Fruit fly (Drosophila melanogaster) whole organism, adult: ENCODE data around the gene CG34331.

Experiments used
- CG12768 ChIP-seq: fragments of 200-800 bp; sonication (Bioruptor generic); optimal IDR thresholded peaks from 2 replicates; lab custom pipeline; 2017; ENCODE audit warnings: missing biosample characterization, missing genetic modification characterization, mild to moderate bottlenecking, moderate library complexity, missing genetic modification reagents
- CG1620 ChIP-seq: fragments of 200-800 bp; sonication (Bioruptor generic); optimal IDR thresholded peaks from 2 replicates; lab custom pipeline; 2016; ENCODE audit warnings: missing biosample characterization, missing genetic modification characterization
- CG33017 ChIP-seq: fragments of 200-800 bp; sonication (Bioruptor generic); optimal IDR thresholded peaks from 2 replicates; lab custom pipeline; 2018; ENCODE audit warnings: missing biosample characterization, mild to moderate bottlenecking, missing genetic modification characterization, moderate library complexity
- CG5204 ChIP-seq: fragments of 200-800 bp; sonication (Bioruptor generic); optimal IDR thresholded peaks from 2 replicates; lab custom pipeline; 2016; ENCODE audit warnings: missing biosample characterization, missing genetic modification characterization
- CG7045 ChIP-seq: fragments of 200-800 bp; sonication (Bioruptor generic); optimal IDR thresholded peaks from 2 replicates; lab custom pipeline; 2017; ENCODE audit warnings: missing biosample characterization, mild to moderate bottlenecking, missing genetic modification characterization
- CG7101 ChIP-seq: fragments of 200-800 bp; sonication (Bioruptor generic); optimal IDR thresholded peaks from 2 replicates; lab custom pipeline; 2018; ENCODE audit warnings: missing biosample characterization, mild to moderate bottlenecking, missing genetic modification characterization, moderate library complexity
- Clk ChIP-seq: fragments of 200-800 bp; sonication (Bioruptor generic); optimal IDR thresholded peaks from 2 replicates; lab custom pipeline; 2017; ENCODE audit warnings: missing biosample characterization, missing genetic modification characterization
- Crg-1 ChIP-seq: fragments of 200-800 bp; sonication (Bioruptor generic); optimal IDR thresholded peaks from 2 replicates; lab custom pipeline; 2016; ENCODE audit warnings: missing biosample characterization, missing genetic modification characterization
- Mnt ChIP-seq: fragments of 200-800 bp; sonication (Bioruptor generic); optimal IDR thresholded peaks from 2 replicates; lab custom pipeline; 2016; ENCODE audit warnings: missing biosample characterization, mild to moderate bottlenecking, missing genetic modification characterization
- bab1 ChIP-seq: fragments of 200-800 bp; sonication (Bioruptor generic); optimal IDR thresholded peaks from 3 replicates; lab custom pipeline; 2019; ENCODE audit warnings: missing biosample characterization, mild to moderate bottlenecking, missing genetic modification characterization, moderate library complexity
- kay ChIP-seq: fragments of 200-800 bp; sonication (Bioruptor generic); peaks from one replicate; lab custom pipeline; 2016; ENCODE audit warnings: missing biosample characterization, missing genetic modification characterization, borderline replicate concordance
- ovo ChIP-seq: fragments of 200-800 bp; sonication (Bioruptor generic); optimal IDR thresholded peaks from 2 replicates; lab custom pipeline; 2016; ENCODE audit warnings: missing biosample characterization, missing genetic modification characterization
- pad ChIP-seq: fragments of 200-800 bp; sonication (Bioruptor generic); optimal IDR thresholded peaks from 3 replicates; lab custom pipeline; 2017; ENCODE audit warnings: missing biosample characterization, missing genetic modification characterization, mild to moderate bottlenecking, moderate library complexity, missing genetic modification reagents
- toe ChIP-seq: fragments of 200-800 bp; sonication (Bioruptor generic); optimal IDR thresholded peaks from 2 replicates; lab custom pipeline; 2016; ENCODE audit warnings: missing biosample characterization, missing genetic modification characterization

DNA sequence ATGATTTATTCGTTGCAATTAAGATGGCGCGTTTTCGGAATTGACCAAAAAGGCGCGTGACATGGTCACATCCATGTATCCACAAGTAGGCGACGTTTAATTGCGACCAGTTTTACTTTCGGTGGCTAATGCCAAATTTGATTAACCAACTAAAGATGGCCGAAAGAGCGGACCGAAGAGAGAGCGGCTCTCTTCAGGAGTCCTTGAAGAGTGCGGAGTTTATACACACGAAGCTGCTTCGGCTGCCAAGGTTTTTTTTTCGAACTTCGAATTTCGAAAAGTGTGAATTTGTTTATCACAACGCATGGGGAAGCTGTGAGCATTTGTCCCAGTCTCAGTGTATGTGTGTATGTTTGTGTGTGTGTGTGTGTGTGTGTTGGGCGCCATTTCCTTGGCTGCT is 38.5 kb upstream of the CG34331 start:
- TF ChIP-seq CG1620 (no peak), Crg-1 (GFP tag; lab: Kevin White, UChicago) (no peak), Clk (GFP tag; lab: Kevin White, UChicago) (no peak), toe (no peak), CG33017 (tag; lab: Kevin White, UChicago) (no peak), CG5204 (GFP tag; lab: Kevin White, UChicago) (no peak), CG7045 (GFP tag; lab: Kevin White, UChicago) (no peak), pad (GFP tag; lab: Kevin White, UChicago) (no peak), CG7101 (tag; lab: Kevin White, UChicago) (no peak), bab1 (no peak), ovo (no peak), CG12768 (GFP tag; lab: Kevin White, UChicago) (no peak), Mnt (GFP tag; lab: Kevin White, UChicago) (no peak), kay (no peak)
